Worm (Caenorhabditis elegans): ENCODE results near the gene npr-6.

npr-6 gene

DNA sequence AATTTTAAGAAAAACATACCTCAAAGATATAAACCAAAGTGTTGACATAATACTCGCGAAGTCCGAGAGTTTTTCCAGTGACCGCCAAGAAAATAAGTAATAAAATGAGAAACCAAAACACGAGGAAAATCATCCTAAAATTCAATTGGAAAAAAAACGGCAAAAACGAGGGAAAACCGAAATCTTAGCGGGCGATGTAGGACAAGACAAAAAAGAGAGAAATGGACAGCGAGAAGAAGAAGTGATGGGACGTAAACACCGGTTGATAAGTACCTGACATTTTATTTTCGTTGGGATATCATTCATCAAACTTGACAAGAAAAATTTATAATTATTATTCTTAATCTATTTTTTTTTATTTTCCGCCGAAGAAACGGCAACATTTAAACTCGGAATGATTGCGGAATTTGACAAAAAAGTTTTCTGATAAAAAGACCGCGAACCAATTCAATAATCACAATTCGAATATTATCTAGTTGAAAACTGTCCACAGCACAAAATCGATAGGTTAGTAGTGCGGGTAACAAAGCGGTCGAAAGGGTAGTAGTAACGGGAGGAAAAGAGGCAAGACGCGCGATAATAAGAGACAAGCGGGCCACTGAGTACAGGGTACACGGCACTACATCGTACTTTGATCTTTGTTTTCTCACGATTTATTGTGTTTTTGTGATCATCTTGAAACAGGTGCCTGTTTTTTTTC is 41.9 kb upstream of the npr-6 start, which contains the start of gene acl-5:
Gene acl-5 (minus strand): TSS at position 134 of the 700 bp plus-strand sequence.
- TF ChIP-seq lin-15B (tag; optimal IDR thresholded peaks at IDR 0.05) (no peak), nhr-23 (tag; optimal IDR thresholded peaks at IDR 0.05) (no peak), elt-2 (tag; optimal IDR thresholded peaks at IDR 0.05) (peak; percentile 75), pqm-1 (tag; optimal IDR thresholded peaks at IDR 0.05) (peak; percentile 19), hmg-11 (tag; optimal IDR thresholded peaks at IDR 0.05) (no peak)

DNA sequence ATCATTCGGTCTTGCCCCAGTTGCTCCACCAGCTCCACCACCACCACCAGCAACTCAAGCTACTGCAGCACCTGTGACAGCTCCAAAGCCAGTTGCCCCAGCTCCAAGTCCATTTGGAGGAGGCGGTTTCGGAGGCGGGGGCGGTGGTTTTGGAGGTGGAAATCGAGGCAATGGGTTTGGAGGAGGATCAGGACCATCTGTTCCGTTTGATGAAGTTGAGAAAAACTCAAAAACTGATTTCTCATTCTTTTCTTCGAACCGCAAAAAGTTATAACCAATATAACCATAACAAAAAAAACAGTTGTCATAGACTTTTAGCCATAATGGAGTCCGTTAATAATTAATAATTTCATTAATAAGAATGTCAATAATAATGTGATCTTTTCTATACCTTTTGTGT is 35.9 kb upstream of the npr-6 start:
- TF ChIP-seq egl-5 (tag; optimal IDR thresholded peaks at IDR 0.05) (no peak), lin-39 (tag; optimal IDR thresholded peaks at IDR 0.05) (no peak), sea-2 (GFP tag; optimal IDR thresholded peaks at IDR 0.05) (no peak), nhr-77 (tag; optimal IDR thresholded peaks at IDR 0.05) (no peak), R02D3.7 (tag; optimal IDR thresholded peaks at IDR 0.05) (no peak), lsy-12 (tag; optimal IDR thresholded peaks at IDR 0.05) (no peak), snpc-4 (tag; optimal IDR thresholded peaks at IDR 0.05) (no peak), nhr-76 (tag; optimal IDR thresholded peaks at IDR 0.05) (no peak), ceh-82 (tag; optimal IDR thresholded peaks at IDR 0.05) (no peak), fkh-10 (GFP tag; optimal IDR thresholded peaks at IDR 0.05) (no peak), ceh-28 (tag; optimal IDR thresholded peaks at IDR 0.05) (no peak), hmg-11 (tag; optimal IDR thresholded peaks at IDR 0.05) (no peak), ama-1 (optimal IDR thresholded peaks at IDR 0.05) (no peak), aly-2 (tag; optimal IDR thresholded peaks at IDR 0.05) (no peak), ZK546.5 (tag; optimal IDR thresholded peaks at IDR 0.05) (no peak), pha-4 (tag; optimal IDR thresholded peaks at IDR 0.05) (no peak), daf-12 (tag; optimal IDR thresholded peaks at IDR 0.05) (no peak), nhr-67 (tag; optimal IDR thresholded peaks at IDR 0.05) (no peak)

DNA sequence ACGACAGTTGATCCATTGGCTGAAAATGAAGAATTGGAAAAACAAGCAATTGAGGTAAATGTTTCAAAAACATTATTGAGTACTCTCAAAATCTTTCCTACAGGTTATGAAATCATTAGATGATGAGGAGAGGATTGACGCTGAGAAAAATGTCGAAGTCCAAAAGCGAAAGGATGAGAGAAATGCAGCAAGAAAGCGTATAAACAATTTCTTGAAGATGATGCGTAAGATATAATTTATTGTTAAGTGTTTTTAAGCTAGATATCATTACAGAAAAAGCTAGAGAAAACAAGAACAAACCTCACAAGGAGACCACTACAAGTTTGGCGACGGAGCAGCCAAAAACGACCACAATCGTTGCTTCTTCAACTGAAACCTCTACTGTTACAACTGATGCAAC is 34.1 kb upstream of the npr-6 start:
- TF ChIP-seq nhr-67 (tag; optimal IDR thresholded peaks at IDR 0.05), result no peak
- no peak for TF ChIP-seq unc-62 (GFP tag; optimal IDR thresholded peaks at IDR 0.05)

DNA sequence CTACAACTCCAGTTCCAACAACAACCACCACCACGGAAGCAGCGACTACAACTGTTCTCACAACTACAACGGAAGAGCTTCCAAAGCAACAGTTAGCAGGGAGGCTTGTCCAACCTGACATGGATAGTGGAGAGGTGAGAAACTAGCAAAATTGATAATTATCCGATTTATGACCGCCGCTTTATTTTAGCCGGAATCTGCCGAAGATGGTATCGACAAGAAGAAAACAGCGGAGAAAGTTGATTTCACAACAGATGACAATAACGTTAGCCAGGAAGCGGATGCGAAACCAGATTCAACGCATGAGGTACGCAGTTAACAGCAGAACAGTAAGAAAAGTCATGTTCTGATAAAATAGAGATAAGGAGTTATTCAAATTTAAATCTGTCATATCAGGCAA is 32.9 kb upstream of the npr-6 start:
- TF ChIP-seq lin-15B (tag; optimal IDR thresholded peaks at IDR 0.05) (no peak), nhr-11 (tag; optimal IDR thresholded peaks at IDR 0.05) (no peak)

DNA sequence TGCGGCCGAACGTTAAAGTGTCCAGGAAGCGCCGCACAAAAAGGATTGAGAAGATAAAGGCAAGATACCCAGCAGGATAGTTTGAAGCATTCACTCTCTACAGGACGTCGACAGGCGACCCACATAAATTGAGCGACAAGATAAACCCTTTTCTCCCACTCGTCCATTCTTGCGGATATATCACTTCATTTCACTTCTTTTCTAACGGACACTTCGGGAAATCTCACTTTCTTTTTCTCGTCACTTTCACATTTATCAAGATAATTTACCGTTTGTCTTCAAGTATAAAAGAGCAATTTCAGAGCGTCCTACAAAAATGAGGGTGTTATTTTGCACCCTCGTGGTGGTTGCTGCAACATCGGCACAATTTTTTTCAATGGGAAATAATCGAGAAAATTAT is 32.0 kb upstream of the npr-6 start, which contains the start of gene R07E3.6:
Gene R07E3.6 (plus strand): TSS at position 158 of the 400 bp plus-strand sequence.
- no peak for TF ChIP-seq fkh-10 (GFP tag; optimal IDR thresholded peaks at IDR 0.05)
- TF ChIP-seq mdl-1 (tag; optimal IDR thresholded peaks at IDR 0.05), result no peak
- TF ChIP-seq egl-27 (tag; optimal IDR thresholded peaks at IDR 0.05), result no peak
- no peak for TF ChIP-seq pha-4 (tag; optimal IDR thresholded peaks at IDR 0.05)
- no peak for TF ChIP-seq nhr-28 (tag; optimal IDR thresholded peaks at IDR 0.05)
- no peak for TF ChIP-seq mml-1 (tag; optimal IDR thresholded peaks at IDR 0.05)
- TF ChIP-seq nhr-43 (tag; optimal IDR thresholded peaks at IDR 0.05; ENCODE audit: poor library complexity, severe bottlenecking), result peak; percentile 31
- TF ChIP-seq nhr-11 (tag; optimal IDR thresholded peaks at IDR 0.05), result no peak
- TF ChIP-seq nhr-23 (tag; optimal IDR thresholded peaks at IDR 0.05), result peak; percentile 56
- no peak for TF ChIP-seq ceh-28 (tag; optimal IDR thresholded peaks at IDR 0.05)
- TF ChIP-seq egl-5 (tag; optimal IDR thresholded peaks at IDR 0.05), result no peak
- no peak for TF ChIP-seq lin-39 (tag; optimal IDR thresholded peaks at IDR 0.05)
- no peak for TF ChIP-seq nhr-237 (tag; optimal IDR thresholded peaks at IDR 0.05)
- TF ChIP-seq fos-1 (tag; optimal IDR thresholded peaks at IDR 0.05), result no peak

DNA sequence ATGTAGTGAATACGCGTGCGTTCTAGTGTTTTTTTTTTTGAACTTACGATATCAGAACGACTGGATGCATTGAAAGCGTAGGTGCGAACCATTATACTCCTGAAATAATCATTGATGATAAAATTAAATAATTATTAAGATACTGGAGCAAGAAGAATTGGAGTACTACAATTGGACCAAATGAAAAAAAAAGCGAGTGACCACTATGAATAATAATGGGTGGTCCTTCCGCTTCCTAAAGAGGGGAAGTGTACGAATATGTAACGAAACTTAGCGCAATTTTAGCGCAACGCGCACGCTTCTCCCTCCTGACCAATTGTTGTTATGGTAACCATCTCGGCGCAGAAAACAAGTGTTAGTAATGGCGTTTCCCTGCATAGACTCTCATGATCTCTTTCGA is 30.4 kb upstream of the npr-6 start, which contains the start of gene F41E7.9:
Gene F41E7.9 (minus strand): TSS at position 101 of the 400 bp plus-strand sequence.
- no peak for TF ChIP-seq daf-12 (tag; optimal IDR thresholded peaks at IDR 0.05)
- no peak for TF ChIP-seq mdl-1 (tag; optimal IDR thresholded peaks at IDR 0.05)
- no peak for TF ChIP-seq ztf-4 (tag; optimal IDR thresholded peaks at IDR 0.05)
- TF ChIP-seq fkh-2 (tag; optimal IDR thresholded peaks at IDR 0.05), result no peak
- TF ChIP-seq aly-2 (tag; optimal IDR thresholded peaks at IDR 0.05), result no peak
- no peak for TF ChIP-seq ZK546.5 (tag; optimal IDR thresholded peaks at IDR 0.05)
- no peak for TF ChIP-seq nhr-76 (tag; optimal IDR thresholded peaks at IDR 0.05)
- TF ChIP-seq lin-15B (tag; optimal IDR thresholded peaks at IDR 0.05), result no peak
